Fruit fly (Drosophila melanogaster) whole organism, prepupa: ENCODE measurements around the gene CG1737.
A peak's percentile ranks its signal among the peaks of the same experiment; 100 is the strongest.

Experiments used
- CG10631 ChIP-seq: fragments of 200-800 bp; sonication (Bioruptor generic); optimal IDR thresholded peaks from 2 replicates; lab custom pipeline; 2016; ENCODE audit warnings: missing biosample characterization, missing genetic modification characterization
- CG6792 ChIP-seq: fragments of 200-800 bp; sonication (Bioruptor generic); optimal IDR thresholded peaks from 3 replicates; lab custom pipeline; 2016; ENCODE audit warnings: missing biosample characterization, missing genetic modification characterization
- CG6808 ChIP-seq: fragments of 200-800 bp; sonication (Bioruptor generic); optimal IDR thresholded peaks from 3 replicates; lab custom pipeline; 2017; ENCODE audit warnings: missing biosample characterization, missing genetic modification characterization, mild to moderate bottlenecking, moderate library complexity, missing genetic modification reagents
- Eip75B ChIP-seq: fragments of 200-800 bp; sonication (Bioruptor generic); optimal IDR thresholded peaks from 3 replicates; lab custom pipeline; 2016; ENCODE audit warnings: missing biosample characterization, missing genetic modification characterization
- Hr39 ChIP-seq: fragments of 200-800 bp; sonication (Bioruptor generic); optimal IDR thresholded peaks from 2 replicates; lab custom pipeline; 2016; ENCODE audit warnings: missing biosample characterization, missing genetic modification characterization
- Met ChIP-seq: fragments of 200-800 bp; sonication (Bioruptor generic); optimal IDR thresholded peaks from 3 replicates; lab custom pipeline; 2016; ENCODE audit warnings: missing biosample characterization, missing genetic modification characterization
- Sox15 ChIP-seq: fragments of 200-800 bp; sonication (Bioruptor generic); optimal IDR thresholded peaks from 3 replicates; lab custom pipeline; 2016; ENCODE audit warnings: missing biosample characterization, missing genetic modification characterization
- acj6 ChIP-seq: fragments of 200-800 bp; sonication (Bioruptor generic); optimal IDR thresholded peaks from 3 replicates; lab custom pipeline; 2016; ENCODE audit warnings: missing biosample characterization, missing genetic modification characterization
- esn ChIP-seq: fragments of 200-800 bp; sonication (Bioruptor generic); optimal IDR thresholded peaks from 2 replicates; lab custom pipeline; 2016; ENCODE audit warnings: missing biosample characterization, mild to moderate bottlenecking, missing genetic modification characterization, moderate library complexity
- fd85E ChIP-seq: fragments of 200-800 bp; sonication (Bioruptor generic); optimal IDR thresholded peaks from 3 replicates; lab custom pipeline; 2016; ENCODE audit warnings: missing biosample characterization, missing genetic modification characterization
- topi ChIP-seq: fragments of 200-800 bp; sonication (Bioruptor generic); optimal IDR thresholded peaks from 3 replicates; lab custom pipeline; 2016; ENCODE audit warnings: missing biosample characterization, missing genetic modification characterization

- TF ChIP-seq Met (GFP tag; lab: Kevin White, UChicago) (peak; percentile 93), Sox15 (GFP tag; lab: Kevin White, UChicago) (peak; percentile 93), CG6808 (GFP tag; lab: Kevin White, UChicago) (peak; percentile 90), fd85E (GFP tag; lab: Kevin White, UChicago) (peak; percentile 86), Hr39 (peak; percentile 96), topi (peak; percentile 93), esn (GFP tag; lab: Kevin White, UChicago) (peak; percentile 91), CG10631 (peak; percentile 94), Eip75B (peak; percentile 92), acj6 (GFP tag; lab: Kevin White, UChicago) (peak; percentile 95), CG6792 (GFP tag; lab: Kevin White, UChicago) (peak; percentile 95)
These were observed 943 bp downstream of the CG1737 start for dm6 chrX:11351351-11351750.
